Worm (Caenorhabditis elegans) whole organism, L1 larva: ENCODE results near the gene srd-66.

ENCODE experiments used
- C04F5.9 ChIP-seq: sonication (generic microtip); optimal IDR thresholded peaks from 2 replicates; lab custom pipeline; 2016; ENCODE audit warnings: missing genetic modification characterization, missing compliant biosample characterization
- C34B4.2 ChIP-seq: sonication (generic microtip); optimal IDR thresholded peaks from 2 replicates; lab custom pipeline; 2017; ENCODE audit warnings: mild to moderate bottlenecking, missing genetic modification characterization, missing compliant biosample characterization
- aly-2 ChIP-seq: fragments of 150-350 bp; optimal IDR thresholded peaks from 2 replicates; lab custom pipeline; 2014; ENCODE audit warnings: missing biosample characterization, missing genetic modification characterization
- ceh-8 ChIP-seq: fragments of 200-800 bp; sonication (Bioruptor generic); optimal IDR thresholded peaks from 2 replicates; lab custom pipeline; 2018; ENCODE audit warnings: mild to moderate bottlenecking, missing genetic modification characterization, moderate library complexity, missing compliant biosample characterization
- ceh-90 ChIP-seq: sonication (generic microtip); optimal IDR thresholded peaks from 2 replicates; lab custom pipeline; 2016; ENCODE audit warnings: missing genetic modification characterization, missing compliant biosample characterization
- efl-1 ChIP-seq, 4 experiments: fragments of 150-350 bp; optimal IDR thresholded peaks in 3 of 4; peaks in 1 of 4; 1 replicate in 1 of 4; 2 replicates in 3 of 4; lab custom pipeline; 2014; ENCODE audit warnings: missing biosample characterization in 2 of 4, missing genetic modification characterization in 2 of 4, missing genetic modification reagents in 2 of 4
- elt-2 ChIP-seq: sonication (generic microtip); optimal IDR thresholded peaks from 2 replicates; lab custom pipeline; 2016; ENCODE audit warnings: missing genetic modification characterization, mild to moderate bottlenecking, inconsistent platforms, missing compliant biosample characterization, missing genetic modification reagents
- elt-3 ChIP-seq, 6 experiments: fragments of 150-350 bp in 1 of 6; sonication (generic microtip); optimal IDR thresholded peaks; 2 replicates each; lab custom pipeline; 2017 to 2018; ENCODE audit warnings: missing biosample characterization in 6 of 6, missing genetic modification characterization in 6 of 6, inconsistent platforms in 1 of 6
- fkh-10 ChIP-seq: sonication (generic microtip); optimal IDR thresholded peaks from 2 replicates; lab custom pipeline; 2017; ENCODE audit warnings: missing biosample characterization, missing genetic modification reagents, missing genetic modification characterization
- fkh-4 ChIP-seq: sonication (generic microtip); optimal IDR thresholded peaks from 2 replicates; lab custom pipeline; 2016; ENCODE audit warnings: missing compliant biosample characterization, missing genetic modification characterization, borderline replicate concordance
- fkh-8 ChIP-seq: sonication (generic microtip); optimal IDR thresholded peaks from 2 replicates; lab custom pipeline; 2016; ENCODE audit warnings: mild to moderate bottlenecking, missing genetic modification characterization, missing compliant biosample characterization
- fos-1 ChIP-seq: fragments of 150-350 bp; optimal IDR thresholded peaks from 2 replicates; lab custom pipeline; 2014; ENCODE audit warnings: missing biosample characterization, missing genetic modification characterization
- hpl-2 ChIP-seq: fragments of 150-350 bp; optimal IDR thresholded peaks from 2 replicates; lab custom pipeline; 2014; ENCODE audit warnings: missing biosample characterization, missing genetic modification reagents, missing genetic modification characterization
- lin-13 ChIP-seq: fragments of 150-350 bp; optimal IDR thresholded peaks from 2 replicates; lab custom pipeline; 2014; ENCODE audit warnings: missing biosample characterization, missing genetic modification reagents, missing genetic modification characterization
- lin-14 ChIP-seq: fragments of 200-800 bp; sonication (Bioruptor generic); optimal IDR thresholded peaks from 2 replicates; lab custom pipeline; 2018; ENCODE audit warnings: mild to moderate bottlenecking, missing genetic modification characterization, moderate library complexity, missing compliant biosample characterization
- lin-39 ChIP-seq: fragments of 150-350 bp; optimal IDR thresholded peaks from 2 replicates; lab custom pipeline; 2014; ENCODE audit warnings: missing biosample characterization, missing genetic modification reagents, missing genetic modification characterization
- lsy-2 ChIP-seq, 2 experiments: fragments of 150-350 bp; optimal IDR thresholded peaks; 2 replicates each; lab custom pipeline; 2014; ENCODE audit warnings: missing biosample characterization in 2 of 2, missing genetic modification characterization in 2 of 2
- mef-2 ChIP-seq: fragments of 150-350 bp; optimal IDR thresholded peaks from 2 replicates; lab custom pipeline; 2014; ENCODE audit warnings: missing biosample characterization, missing genetic modification characterization
- mep-1 ChIP-seq: fragments of 150-350 bp; optimal IDR thresholded peaks from 2 replicates; lab custom pipeline; 2014; ENCODE audit warnings: missing biosample characterization, missing genetic modification characterization
- nhr-12 ChIP-seq: sonication (generic microtip); optimal IDR thresholded peaks from 2 replicates; lab custom pipeline; 2017; ENCODE audit warnings: missing biosample characterization, missing genetic modification characterization
- nhr-237 ChIP-seq: fragments of 150-350 bp; optimal IDR thresholded peaks from 2 replicates; lab custom pipeline; 2014; ENCODE audit warnings: missing biosample characterization, missing genetic modification characterization
- nhr-28 ChIP-seq: fragments of 150-350 bp; optimal IDR thresholded peaks from 2 replicates; lab custom pipeline; 2014; ENCODE audit warnings: missing biosample characterization, missing genetic modification characterization
- nhr-71 ChIP-seq: sonication (generic microtip); optimal IDR thresholded peaks from 2 replicates; lab custom pipeline; 2016; ENCODE audit warnings: mild to moderate bottlenecking, missing genetic modification characterization, moderate library complexity, missing compliant biosample characterization
- nhr-76 ChIP-seq: sonication (generic microtip); optimal IDR thresholded peaks from 2 replicates; lab custom pipeline; 2017; ENCODE audit warnings: missing biosample characterization, missing genetic modification characterization
- nhr-84 ChIP-seq: sonication (generic microtip); optimal IDR thresholded peaks from 2 replicates; lab custom pipeline; 2017; ENCODE audit warnings: missing biosample characterization, missing genetic modification characterization
- nhr-85 ChIP-seq: sonication (generic microtip); peaks from one replicate; lab custom pipeline; 2016; ENCODE audit warnings: missing genetic modification characterization, inconsistent platforms, missing compliant biosample characterization
- nhr-90 ChIP-seq: sonication (generic microtip); optimal IDR thresholded peaks from 2 replicates; lab custom pipeline; 2016; ENCODE audit warnings: mild to moderate bottlenecking, missing genetic modification characterization, missing compliant biosample characterization; ENCODE audit not compliant: poor library complexity
- pag-3 ChIP-seq: sonication (generic microtip); optimal IDR thresholded peaks from 2 replicates; lab custom pipeline; 2017; ENCODE audit warnings: missing genetic modification characterization, mild to moderate bottlenecking, missing compliant biosample characterization, antibody characterized with exemption, borderline replicate concordance; ENCODE audit not compliant: insufficient read depth
- pqm-1 ChIP-seq: sonication (generic microtip); optimal IDR thresholded peaks from 3 replicates; lab custom pipeline; 2017; ENCODE audit warnings: missing biosample characterization, missing genetic modification characterization
- skn-1 ChIP-seq: fragments of 150-350 bp; optimal IDR thresholded peaks from 2 replicates; lab custom pipeline; 2014; ENCODE audit warnings: missing biosample characterization, missing genetic modification characterization
- snpc-4 ChIP-seq: fragments of 150-350 bp; optimal IDR thresholded peaks from 2 replicates; lab custom pipeline; 2014; ENCODE audit warnings: missing biosample characterization, missing genetic modification characterization
- sup-37 ChIP-seq: fragments of 200-800 bp; sonication (Bioruptor generic); optimal IDR thresholded peaks from 2 replicates; lab custom pipeline; 2018; ENCODE audit warnings: mild to moderate bottlenecking, missing genetic modification characterization, missing compliant biosample characterization
- unc-130 ChIP-seq: fragments of 150-350 bp; optimal IDR thresholded peaks from 2 replicates; lab custom pipeline; 2017; ENCODE audit warnings: missing biosample characterization, missing genetic modification characterization, inconsistent platforms
- unc-30 ChIP-seq: sonication (generic microtip); optimal IDR thresholded peaks from 2 replicates; lab custom pipeline; 2017; ENCODE audit warnings: missing biosample characterization, missing genetic modification characterization
- unc-62 ChIP-seq: fragments of 150-350 bp; optimal IDR thresholded peaks from 2 replicates; lab custom pipeline; 2014; ENCODE audit warnings: missing biosample characterization, missing genetic modification reagents, missing genetic modification characterization
- ztf-11 ChIP-seq, 2 experiments: sonication (generic microtip); optimal IDR thresholded peaks; 2 replicates each; lab custom pipeline; 2016 to 2017; ENCODE audit warnings: missing genetic modification characterization in 2 of 2, missing biosample characterization in 1 of 2, missing compliant biosample characterization in 1 of 2
- ztf-4 ChIP-seq: fragments of 150-350 bp; optimal IDR thresholded peaks from 2 replicates; lab custom pipeline; 2014; ENCODE audit warnings: missing biosample characterization, missing genetic modification characterization

The srd-66 gene

DNA sequence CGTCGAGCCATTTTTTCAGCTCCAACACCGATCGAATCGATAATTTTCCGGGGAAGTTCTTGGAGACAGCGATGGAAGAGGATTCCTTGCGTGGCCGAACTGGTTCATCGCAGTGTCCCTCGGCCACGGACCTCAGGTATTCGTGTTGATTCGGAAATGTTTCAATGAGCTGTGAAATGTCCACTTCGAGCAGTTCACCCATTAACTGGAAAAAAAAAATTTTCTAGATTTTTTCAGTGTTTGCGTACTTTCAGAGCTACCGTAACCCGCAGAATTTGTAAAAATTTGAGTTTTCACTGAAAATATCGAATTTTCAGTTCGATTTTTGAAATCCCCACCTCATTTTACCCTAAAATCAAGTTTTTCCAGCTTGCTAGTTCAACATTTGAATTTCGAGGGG lies 34.6 kb downstream of the srd-66 start:
- TF ChIP-seq efl-1 (optimal IDR thresholded peaks at IDR 0.05; lab: Kevin White, UChicago) (no peak), efl-1 (GFP tag; optimal IDR thresholded peaks at IDR 0.05 in 1 of 2; lab: Kevin White, UChicago) (peak in 1 of 2 experiments; percentile 90), pqm-1 (no peak)

DNA sequence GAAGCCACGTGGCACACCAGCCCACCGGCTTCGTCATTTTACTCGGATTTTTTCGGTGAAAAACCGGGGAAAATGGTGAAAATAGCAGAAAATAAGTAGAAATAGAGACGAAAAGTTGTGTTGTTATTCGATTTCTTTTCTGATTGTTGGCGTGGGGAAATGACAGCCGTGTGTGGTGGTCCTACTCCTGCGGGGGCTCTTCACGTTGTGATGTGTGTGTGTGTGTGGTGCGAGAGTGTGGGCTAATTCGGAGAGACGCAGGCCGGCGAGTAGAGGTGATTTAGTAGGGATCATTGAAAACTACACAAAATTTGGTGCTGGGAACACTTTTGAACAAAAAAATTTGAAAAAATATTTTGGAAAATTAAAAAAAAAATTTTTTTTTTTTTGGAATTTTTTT lies 39.0 kb downstream of the srd-66 start, which contains the start of gene F53A3.1:
F53A3.1 (minus strand) TSS at position 150 of the 400 bp plus-strand sequence.
- TF ChIP-seq C34B4.2, result no peak
- no peak for TF ChIP-seq nhr-71 (tag; lab: Kevin White, UChicago)
- TF ChIP-seq elt-3 (tag; optimal IDR thresholded peaks at IDR 0.05; lab: Kevin White, UChicago), result no peak
- TF ChIP-seq mep-1, result no peak
- TF ChIP-seq fkh-8 (tag; lab: Kevin White, UChicago), result no peak
- TF ChIP-seq lin-14 (GFP tag; lab: Kevin White, UChicago), result no peak
- no peak for TF ChIP-seq snpc-4 (tag; lab: Kevin White, UChicago)
- no peak for TF ChIP-seq hpl-2 (GFP tag; lab: Kevin White, UChicago)
- TF ChIP-seq nhr-85, result no peak
- TF ChIP-seq elt-2 (tag; lab: Kevin White, UChicago), result no peak
- TF ChIP-seq nhr-12 (tag; lab: Kevin White, UChicago), result no peak
- no peak for TF ChIP-seq nhr-28 (tag; lab: Kevin White, UChicago)
- no peak for TF ChIP-seq ztf-4 (tag; lab: Kevin White, UChicago)
- TF ChIP-seq nhr-90 (tag; lab: Kevin White, UChicago), result no peak
- no peak for TF ChIP-seq nhr-237
- TF ChIP-seq C04F5.9 (tag; lab: Kevin White, UChicago), result no peak
- TF ChIP-seq fos-1 (tag; lab: Kevin White, UChicago), result no peak
- no peak for TF ChIP-seq unc-30 (tag; lab: Kevin White, UChicago)

DNA sequence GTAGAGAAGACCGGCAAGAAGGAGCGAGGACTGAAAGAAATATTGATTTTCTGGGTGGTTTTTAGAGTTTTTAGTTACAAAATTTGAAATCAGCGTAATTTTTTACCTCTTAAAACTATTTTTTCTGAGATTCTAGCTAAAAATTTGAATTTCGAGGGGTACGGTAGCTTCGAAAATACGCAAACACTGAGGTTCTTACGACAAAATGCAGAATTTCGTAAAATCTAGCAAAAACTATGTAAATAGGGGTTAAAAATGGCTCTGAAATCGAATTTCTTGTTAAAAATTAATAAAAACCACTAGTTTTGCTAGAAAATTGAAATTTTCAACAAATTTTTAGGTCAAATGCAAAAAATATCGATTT lies 42.8 kb downstream of the srd-66 start:
- no peak for TF ChIP-seq efl-1 (optimal IDR thresholded peaks at IDR 0.05; lab: Kevin White, UChicago)
- TF ChIP-seq efl-1 (GFP tag; optimal IDR thresholded peaks at IDR 0.05 in 1 of 2; lab: Kevin White, UChicago), result peak in 1 of 2 experiments; percentile 54
- peak; percentile 66 for TF ChIP-seq aly-2 (tag; lab: Kevin White, UChicago)
- TF ChIP-seq ceh-90 (tag; lab: Kevin White, UChicago), result no peak
- TF ChIP-seq lin-13 (GFP tag; lab: Kevin White, UChicago), result peak; percentile 24
- no peak for TF ChIP-seq lin-14 (GFP tag; lab: Kevin White, UChicago)
- TF ChIP-seq mep-1, result no peak
- no peak for TF ChIP-seq elt-3 (tag; optimal IDR thresholded peaks at IDR 0.05; lab: Kevin White, UChicago)
- TF ChIP-seq lsy-2 (tag; optimal IDR thresholded peaks at IDR 0.05; lab: Kevin White, UChicago), result peak; percentile 24 to 61
- no peak for TF ChIP-seq ztf-11 (tag; optimal IDR thresholded peaks at IDR 0.05; lab: Kevin White, UChicago)
- peak; percentile 49 for TF ChIP-seq nhr-85

DNA sequence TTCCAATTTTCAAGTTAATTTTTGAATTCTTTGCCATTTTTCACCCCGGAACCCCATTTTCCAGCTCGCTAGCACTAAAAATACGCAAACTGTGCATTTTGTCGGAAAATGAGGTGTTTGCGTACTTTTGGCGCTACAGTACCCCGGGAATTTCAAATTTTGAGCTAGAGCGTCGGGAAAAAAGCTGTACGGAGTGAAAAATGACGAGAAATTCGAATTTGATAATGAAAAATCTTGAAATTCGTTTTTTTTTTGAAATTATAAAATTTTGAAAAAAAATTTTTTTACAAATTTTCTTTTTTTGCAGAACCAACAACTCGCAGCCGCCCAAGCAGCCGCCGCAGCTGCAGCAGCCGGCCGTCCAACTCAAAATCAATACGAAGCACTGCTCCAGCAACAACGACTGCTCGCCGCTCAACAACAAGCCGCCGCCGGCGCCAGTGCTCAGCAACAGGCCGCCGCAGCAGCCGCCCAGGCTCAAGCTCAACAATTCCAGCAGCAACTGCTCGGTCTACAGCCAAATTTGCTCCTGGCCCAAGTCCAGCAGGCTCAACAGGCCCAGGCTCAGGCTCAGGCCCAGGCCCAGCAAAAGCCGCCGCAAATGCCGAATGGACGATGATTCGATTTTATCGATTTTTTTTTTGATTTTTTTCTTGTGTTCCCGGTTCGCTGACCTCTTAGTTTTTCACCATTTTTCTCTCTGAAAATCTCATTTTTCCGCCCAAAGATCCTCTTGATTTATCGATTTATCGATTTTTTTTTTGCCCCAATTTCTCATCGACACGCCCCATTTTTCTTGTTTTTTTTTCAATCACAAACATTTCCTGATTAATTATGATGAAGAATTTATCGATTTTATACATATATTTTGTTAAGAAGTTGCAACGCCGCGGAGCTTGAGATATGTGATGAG lies 43.5 kb downstream of the srd-66 start:
- TF ChIP-seq ceh-8 (GFP tag; lab: Kevin White, UChicago) (peak; percentile 0), pag-3 (tag; lab: Kevin White, UChicago) (no peak), unc-130 (tag; lab: Kevin White, UChicago) (no peak), nhr-76 (tag; lab: Kevin White, UChicago) (no peak), efl-1 (optimal IDR thresholded peaks at IDR 0.05; lab: Kevin White, UChicago) (no peak), efl-1 (GFP tag; optimal IDR thresholded peaks at IDR 0.05 in 1 of 2; lab: Kevin White, UChicago) (peak in 1 of 2 experiments; percentile 77), sup-37 (no peak), hpl-2 (GFP tag; lab: Kevin White, UChicago) (no peak), mep-1 (no peak), mef-2 (tag; lab: Kevin White, UChicago) (no peak), fkh-10 (GFP tag; lab: Kevin White, UChicago) (no peak), lsy-2 (tag; optimal IDR thresholded peaks at IDR 0.05; lab: Kevin White, UChicago) (peak; percentile 55 to 58), fkh-4 (no peak), unc-62 (no peak), lin-39 (tag; lab: Kevin White, UChicago) (no peak), nhr-84 (no peak), skn-1 (tag; lab: Kevin White, UChicago) (no peak), nhr-85 (peak; percentile 61), elt-2 (tag; lab: Kevin White, UChicago) (no peak)
